Fruit fly (Drosophila melanogaster) whole organism, prepupa: Measurements from ENCODE around the gene CG17300.

ENCODE experiments used
- Blimp-1 ChIP-seq: fragments of 200-800 bp; sonication (Bioruptor generic); optimal IDR thresholded peaks from 3 replicates; lab custom pipeline; 2017; ENCODE audit warnings: missing biosample characterization, missing genetic modification characterization, mild to moderate bottlenecking, moderate library complexity, missing genetic modification reagents
- CG10631 ChIP-seq: fragments of 200-800 bp; sonication (Bioruptor generic); optimal IDR thresholded peaks from 2 replicates; lab custom pipeline; 2016; ENCODE audit warnings: missing biosample characterization, missing genetic modification characterization
- CG10669 ChIP-seq: fragments of 200-800 bp; sonication (Bioruptor generic); optimal IDR thresholded peaks from 3 replicates; lab custom pipeline; 2018; ENCODE audit warnings: missing biosample characterization, mild to moderate bottlenecking, missing genetic modification characterization, moderate library complexity
- CG11294 ChIP-seq: fragments of 200-800 bp; sonication (Bioruptor generic); IDR thresholded peaks from 2 replicates; pipeline ENCODE4 v1.3.6; 2022; ENCODE audit warnings: missing biosample characterization, missing genetic modification characterization
- CG11762 ChIP-seq: fragments of 200-800 bp; sonication (Bioruptor generic); optimal IDR thresholded peaks from 3 replicates; lab custom pipeline; 2016; ENCODE audit warnings: missing biosample characterization, missing genetic modification characterization; ENCODE audit not compliant: insufficient read depth
- CG11902 ChIP-seq: fragments of 200-800 bp; sonication (Bioruptor generic); optimal IDR thresholded peaks from 3 replicates; lab custom pipeline; 2016; ENCODE audit warnings: missing biosample characterization, missing genetic modification characterization
- CG1621 ChIP-seq: fragments of 200-800 bp; sonication (Bioruptor generic); optimal IDR thresholded peaks from 3 replicates; lab custom pipeline; 2018; ENCODE audit warnings: missing biosample characterization, mild to moderate bottlenecking, missing genetic modification characterization
- CG16779 ChIP-seq: fragments of 200-800 bp; sonication (Bioruptor generic); optimal IDR thresholded peaks from 3 replicates; lab custom pipeline; 2017; ENCODE audit warnings: missing biosample characterization, mild to moderate bottlenecking, missing genetic modification characterization
- CG3032 ChIP-seq: fragments of 200-800 bp; optimal IDR thresholded peaks from 2 replicates; lab custom pipeline; 2019; ENCODE audit warnings: missing biosample characterization, mild to moderate bottlenecking, missing genetic modification characterization, moderate library complexity
- CG31627 ChIP-seq: fragments of 200-800 bp; sonication (Bioruptor generic); optimal IDR thresholded peaks from 3 replicates; lab custom pipeline; 2016; ENCODE audit warnings: missing biosample characterization, missing genetic modification characterization
- CG32006 ChIP-seq: fragments of 200-800 bp; sonication (Bioruptor generic); optimal IDR thresholded peaks from 3 replicates; lab custom pipeline; 2017; ENCODE audit warnings: missing biosample characterization, mild to moderate bottlenecking, missing genetic modification characterization
- CG34406 ChIP-seq: fragments of 200-800 bp; sonication (Bioruptor generic); optimal IDR thresholded peaks from 3 replicates; lab custom pipeline; 2016; ENCODE audit warnings: missing biosample characterization, missing genetic modification characterization
- CG3919 ChIP-seq: fragments of 200-800 bp; sonication (Bioruptor generic); optimal IDR thresholded peaks from 3 replicates; lab custom pipeline; 2016; ENCODE audit warnings: missing biosample characterization, missing genetic modification characterization
- CG4318 ChIP-seq: fragments of 200-800 bp; sonication (Bioruptor generic); optimal IDR thresholded peaks from 3 replicates; lab custom pipeline; 2017; ENCODE audit warnings: missing biosample characterization, mild to moderate bottlenecking, missing genetic modification characterization
- CG6163 ChIP-seq: fragments of 200-800 bp; sonication (Bioruptor generic); IDR thresholded peaks from 3 replicates; pipeline ENCODE4 v1.3.6; 2022; ENCODE audit warnings: missing biosample characterization, missing genetic modification characterization
- CG6792 ChIP-seq: fragments of 200-800 bp; sonication (Bioruptor generic); optimal IDR thresholded peaks from 3 replicates; lab custom pipeline; 2016; ENCODE audit warnings: missing biosample characterization, missing genetic modification characterization
- CG6854 ChIP-seq: fragments of 200-800 bp; sonication (Bioruptor generic); optimal IDR thresholded peaks from 2 replicates; lab custom pipeline; 2017; ENCODE audit warnings: missing biosample characterization, mild to moderate bottlenecking, missing genetic modification characterization
- CG7368 ChIP-seq: fragments of 200-800 bp; sonication (Bioruptor generic); optimal IDR thresholded peaks from 3 replicates; lab custom pipeline; 2016; ENCODE audit warnings: missing biosample characterization, missing genetic modification characterization
- CG8319 ChIP-seq: fragments of 200-800 bp; sonication (Bioruptor generic); optimal IDR thresholded peaks from 3 replicates; lab custom pipeline; 2016; ENCODE audit warnings: missing biosample characterization, missing genetic modification characterization
- CG8632 ChIP-seq: fragments of 200-800 bp; sonication (Bioruptor generic); optimal IDR thresholded peaks from 3 replicates; lab custom pipeline; 2016; ENCODE audit warnings: missing biosample characterization, missing genetic modification characterization
- Eip75B ChIP-seq: fragments of 200-800 bp; sonication (Bioruptor generic); optimal IDR thresholded peaks from 3 replicates; lab custom pipeline; 2016; ENCODE audit warnings: missing biosample characterization, missing genetic modification characterization
- Eip78C ChIP-seq: fragments of 200-800 bp; sonication (Bioruptor generic); peaks from one replicate; lab custom pipeline; 2016; ENCODE audit warnings: missing biosample characterization, missing genetic modification characterization
- Eip93F ChIP-seq: fragments of 200-800 bp; sonication (Bioruptor generic); optimal IDR thresholded peaks from 2 replicates; lab custom pipeline; 2016; ENCODE audit warnings: missing biosample characterization, mild to moderate bottlenecking, missing genetic modification characterization
- Ets96B ChIP-seq: fragments of 200-800 bp; optimal IDR thresholded peaks from 2 replicates; lab custom pipeline; 2019; ENCODE audit warnings: missing biosample characterization, mild to moderate bottlenecking, missing genetic modification characterization, moderate library complexity
- Gug ChIP-seq: fragments of 200-800 bp; sonication (Bioruptor generic); IDR thresholded peaks from 2 replicates; pipeline ENCODE4 v1.3.6; 2022; ENCODE audit warnings: missing biosample characterization, missing genetic modification characterization
- Hr38 ChIP-seq: sonication (Bioruptor generic); optimal IDR thresholded peaks from 2 replicates; lab custom pipeline; 2016; ENCODE audit warnings: missing biosample characterization, missing genetic modification characterization
- Hr39 ChIP-seq: fragments of 200-800 bp; sonication (Bioruptor generic); optimal IDR thresholded peaks from 2 replicates; lab custom pipeline; 2016; ENCODE audit warnings: missing biosample characterization, missing genetic modification characterization
- Hr4 ChIP-seq: fragments of 200-800 bp; sonication (Bioruptor generic); optimal IDR thresholded peaks from 3 replicates; lab custom pipeline; 2016; ENCODE audit warnings: missing biosample characterization, missing genetic modification characterization
- Met ChIP-seq: fragments of 200-800 bp; sonication (Bioruptor generic); optimal IDR thresholded peaks from 3 replicates; lab custom pipeline; 2016; ENCODE audit warnings: missing biosample characterization, missing genetic modification characterization
- OdsH ChIP-seq: fragments of 200-800 bp; sonication (Bioruptor generic); optimal IDR thresholded peaks from 3 replicates; lab custom pipeline; 2016; ENCODE audit warnings: missing biosample characterization, missing genetic modification characterization
- Sox102F ChIP-seq: fragments of 200-800 bp; sonication (Bioruptor generic); optimal IDR thresholded peaks from 2 replicates; lab custom pipeline; 2016; ENCODE audit warnings: missing biosample characterization, mild to moderate bottlenecking, missing genetic modification characterization
- Sox14 ChIP-seq: fragments of 200-800 bp; sonication (Bioruptor generic); optimal IDR thresholded peaks from 3 replicates; lab custom pipeline; 2016; ENCODE audit warnings: missing biosample characterization, missing genetic modification characterization
- achi ChIP-seq: fragments of 200-800 bp; sonication (Bioruptor generic); optimal IDR thresholded peaks from 3 replicates; lab custom pipeline; 2016; ENCODE audit warnings: missing biosample characterization, missing genetic modification characterization
- acj6 ChIP-seq: fragments of 200-800 bp; sonication (Bioruptor generic); optimal IDR thresholded peaks from 3 replicates; lab custom pipeline; 2016; ENCODE audit warnings: missing biosample characterization, missing genetic modification characterization
- cyc ChIP-seq: fragments of 200-800 bp; sonication (Bioruptor generic); optimal IDR thresholded peaks from 3 replicates; lab custom pipeline; 2016; ENCODE audit warnings: missing biosample characterization, missing genetic modification characterization
- eg ChIP-seq: fragments of 200-800 bp; sonication (Bioruptor generic); IDR thresholded peaks from 3 replicates; pipeline ENCODE4 v1.3.6; 2022; ENCODE audit warnings: missing biosample characterization, missing genetic modification characterization
- esn ChIP-seq: fragments of 200-800 bp; sonication (Bioruptor generic); optimal IDR thresholded peaks from 2 replicates; lab custom pipeline; 2016; ENCODE audit warnings: missing biosample characterization, mild to moderate bottlenecking, missing genetic modification characterization, moderate library complexity
- fd59A ChIP-seq: fragments of 200-800 bp; sonication (Bioruptor generic); optimal IDR thresholded peaks from 2 replicates; lab custom pipeline; 2017; ENCODE audit warnings: missing biosample characterization, mild to moderate bottlenecking, missing genetic modification characterization, missing genetic modification reagents
- fd85E ChIP-seq: fragments of 200-800 bp; sonication (Bioruptor generic); optimal IDR thresholded peaks from 3 replicates; lab custom pipeline; 2016; ENCODE audit warnings: missing biosample characterization, missing genetic modification characterization
- fkh ChIP-seq: fragments of 200-800 bp; sonication (Bioruptor generic); optimal IDR thresholded peaks from 3 replicates; lab custom pipeline; 2017; ENCODE audit warnings: missing biosample characterization, mild to moderate bottlenecking, missing genetic modification characterization, moderate library complexity
- lz ChIP-seq: fragments of 200-800 bp; sonication (Bioruptor generic); optimal IDR thresholded peaks from 3 replicates; lab custom pipeline; 2016; ENCODE audit warnings: missing biosample characterization, missing genetic modification characterization
- net ChIP-seq: fragments of 200-800 bp; sonication (Bioruptor generic); optimal IDR thresholded peaks from 3 replicates; lab custom pipeline; 2016; ENCODE audit warnings: missing biosample characterization, missing genetic modification characterization
- pdm3 ChIP-seq: fragments of 200-800 bp; sonication (Bioruptor generic); optimal IDR thresholded peaks from 3 replicates; lab custom pipeline; 2016; ENCODE audit warnings: missing biosample characterization, missing genetic modification characterization
- spab ChIP-seq: fragments of 200-800 bp; sonication (Bioruptor generic); optimal IDR thresholded peaks from 2 replicates; lab custom pipeline; 2017; ENCODE audit warnings: missing biosample characterization, mild to moderate bottlenecking, missing genetic modification characterization, missing genetic modification reagents
- ss ChIP-seq, 2 experiments: fragments of 200-800 bp; sonication (Bioruptor generic); optimal IDR thresholded peaks; 2 replicates in 1 of 2; 3 replicates in 1 of 2; lab custom pipeline; 2017 to 2018; ENCODE audit warnings: mild to moderate bottlenecking in 2 of 2, missing biosample characterization in 2 of 2, missing genetic modification characterization in 2 of 2, moderate library complexity in 1 of 2
- svp ChIP-seq: fragments of 200-800 bp; sonication (Bioruptor generic); peaks from one replicate; lab custom pipeline; 2016; ENCODE audit warnings: missing biosample characterization, missing genetic modification characterization
- topi ChIP-seq: fragments of 200-800 bp; sonication (Bioruptor generic); optimal IDR thresholded peaks from 3 replicates; lab custom pipeline; 2016; ENCODE audit warnings: missing biosample characterization, missing genetic modification characterization
- vri ChIP-seq: fragments of 200-800 bp; sonication (Bioruptor generic); optimal IDR thresholded peaks from 3 replicates; lab custom pipeline; 2016; ENCODE audit warnings: missing biosample characterization, mild to moderate bottlenecking, missing genetic modification characterization

The CG17300 gene

DNA sequence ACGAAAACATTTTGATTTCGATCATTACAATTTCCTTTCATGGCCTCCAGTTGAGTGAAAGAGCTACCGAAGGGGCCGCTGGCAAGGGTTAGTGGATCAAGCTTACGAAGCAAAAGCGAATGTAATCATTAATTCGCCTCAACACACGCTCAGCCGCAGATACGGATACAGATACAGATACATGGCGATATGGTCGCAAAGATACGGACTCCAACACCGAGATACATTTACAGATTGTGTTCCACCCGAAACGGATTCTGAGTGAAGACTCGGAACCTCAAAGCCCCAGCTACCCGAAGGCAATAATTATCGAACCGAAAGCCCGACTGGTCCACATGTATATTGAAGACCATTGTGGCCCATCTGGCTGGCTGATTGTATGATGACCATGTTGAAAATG lies 31.9 kb upstream of the CG17300 start:
- TF ChIP-seq Eip78C (peak; percentile 51), CG16779 (tag; lab: Kevin White, UChicago) (no peak), CG6854 (GFP tag; lab: Kevin White, UChicago) (peak; percentile 49)

DNA sequence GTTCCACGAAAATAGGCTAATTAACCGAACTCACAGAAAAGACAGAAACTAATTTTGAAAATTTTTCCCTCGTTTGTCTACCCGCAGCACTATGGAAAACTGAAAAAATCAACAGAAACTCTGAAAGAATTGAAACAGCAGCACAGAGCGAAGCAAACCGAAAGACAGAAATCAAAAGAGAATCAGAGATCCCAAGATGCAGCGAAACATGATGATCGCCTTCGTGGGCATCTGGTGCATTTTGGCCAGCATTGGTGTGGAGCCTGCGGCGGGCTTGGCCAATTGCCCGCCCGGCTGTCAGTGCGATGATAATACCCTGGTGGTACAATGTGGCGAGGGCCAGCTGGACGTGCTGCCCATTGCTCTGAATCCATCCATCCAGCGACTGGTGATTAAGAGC lies 28.0 kb upstream of the CG17300 start:
- no peak for TF ChIP-seq CG3919
- TF ChIP-seq CG4318 (GFP tag; lab: Kevin White, UChicago), result no peak
- no peak for TF ChIP-seq CG31627 (GFP tag; lab: Kevin White, UChicago)
- TF ChIP-seq Hr39 (GFP tag; lab: Kevin White, UChicago), result no peak
- TF ChIP-seq svp (GFP tag; lab: Kevin White, UChicago), result no peak
- TF ChIP-seq CG6792 (GFP tag; lab: Kevin White, UChicago), result no peak
- TF ChIP-seq CG10669 (GFP tag; lab: Kevin White, UChicago), result no peak
- TF ChIP-seq CG6854 (GFP tag; lab: Kevin White, UChicago), result no peak
- no peak for TF ChIP-seq CG7368

DNA sequence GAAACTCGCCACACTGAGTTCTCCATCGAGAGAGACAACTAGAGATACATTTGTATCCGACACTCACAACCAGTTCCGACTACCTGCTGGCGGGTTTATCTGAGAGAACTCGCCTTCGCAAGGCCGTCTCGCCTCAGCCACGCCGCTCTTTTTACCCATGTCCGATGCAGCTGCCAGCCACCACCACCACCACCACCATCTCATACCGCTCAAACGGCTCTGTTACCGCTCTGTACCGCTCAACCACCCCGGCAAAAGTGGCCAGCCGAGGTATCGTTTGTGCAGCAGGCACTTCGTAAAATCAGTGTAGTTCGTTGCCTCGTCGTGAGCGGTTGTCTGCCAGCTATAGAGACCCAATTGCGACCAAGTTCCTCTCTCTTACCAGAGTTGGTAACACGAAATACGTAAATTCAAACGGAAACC lies 26.9 kb upstream of the CG17300 start, which contains the start of gene trn:
Gene trn (plus strand): TSS at position 302 of the 423 bp plus-strand sequence.
- TF ChIP-seq acj6 (GFP tag; lab: Kevin White, UChicago) (no peak), CG1621 (tag; lab: Kevin White, UChicago) (peak; percentile 31), CG11294 (GFP tag; lab: Robert Waterston, UW) (no peak), Ets96B (no peak), CG10631 (GFP tag; lab: Kevin White, UChicago) (no peak), fkh (GFP tag; lab: Kevin White, UChicago) (peak; percentile 24), Hr38 (GFP tag; lab: Kevin White, UChicago) (no peak), CG6854 (GFP tag; lab: Kevin White, UChicago) (no peak), Eip93F (GFP tag; lab: Kevin White, UChicago) (no peak), CG11902 (GFP tag; lab: Kevin White, UChicago) (no peak), Blimp-1 (no peak), CG4318 (GFP tag; lab: Kevin White, UChicago) (no peak), CG6163 (GFP tag; lab: Robert Waterston, UW) (peak; percentile 38; the same call in 1 of the 3 replicates), Sox102F (GFP tag; lab: Kevin White, UChicago) (peak; percentile 23), Sox14 (GFP tag; lab: Kevin White, UChicago) (no peak), Hr39 (GFP tag; lab: Kevin White, UChicago) (peak; percentile 1), spab (GFP tag; lab: Kevin White, UChicago) (no peak), esn (peak; percentile 8), ss (GFP tag; optimal IDR thresholded peaks at IDR 0.05; lab: Kevin White, UChicago) (peak; percentile 36 to 58), CG7368 (no peak), Gug (GFP tag; lab: Robert Waterston, UW) (no peak), CG3032 (no peak), Eip78C (peak; percentile 73), achi (GFP tag; lab: Kevin White, UChicago) (peak; percentile 4), CG3919 (peak; percentile 50), eg (GFP tag; lab: Robert Waterston, UW) (peak; percentile 71), lz (GFP tag; lab: Kevin White, UChicago) (no peak), OdsH (GFP tag; lab: Kevin White, UChicago) (no peak), topi (GFP tag; lab: Kevin White, UChicago) (peak; percentile 4), CG31627 (GFP tag; lab: Kevin White, UChicago) (no peak), vri (peak; percentile 54), CG16779 (tag; lab: Kevin White, UChicago) (peak; percentile 20), fd85E (GFP tag; lab: Kevin White, UChicago) (no peak), Eip75B (GFP tag; lab: Kevin White, UChicago) (no peak), Hr4 (GFP tag; lab: Kevin White, UChicago) (no peak), net (GFP tag; lab: Kevin White, UChicago) (peak; percentile 42), pdm3 (no peak), cyc (GFP tag; lab: Kevin White, UChicago) (no peak), fd59A (no peak), Met (GFP tag; lab: Kevin White, UChicago) (peak; percentile 13), CG8632 (GFP tag; lab: Kevin White, UChicago) (no peak), CG34406 (no peak), CG8319 (no peak), CG32006 (GFP tag; lab: Kevin White, UChicago) (no peak), CG11762 (GFP tag; lab: Kevin White, UChicago) (no peak)
